Fruit fly (Drosophila melanogaster) whole organism, embryonic: ENCODE results near the gene Grip84.
A peak's percentile ranks its signal among the peaks of the same experiment; 100 is the strongest.

ENCODE experiments used
- Blimp-1 ChIP-seq: fragments of 200-800 bp; sonication (Bioruptor generic); optimal IDR thresholded peaks from 3 replicates; lab custom pipeline; 2018; ENCODE audit warnings: missing biosample characterization, missing genetic modification characterization, mild to moderate bottlenecking, moderate library complexity, missing genetic modification reagents
- BtbVII ChIP-seq: fragments of 200-800 bp; sonication (Bioruptor generic); optimal IDR thresholded peaks from 3 replicates; lab custom pipeline; 2017; ENCODE audit warnings: missing biosample characterization, mild to moderate bottlenecking, missing genetic modification characterization
- CG1024 ChIP-seq: fragments of 200-800 bp; sonication (Bioruptor generic); IDR thresholded peaks from 2 replicates; pipeline ENCODE4 v1.3.6; 2022; ENCODE audit warnings: missing biosample characterization, missing genetic modification characterization
- CG11398 ChIP-seq: fragments of 200-800 bp; sonication (Bioruptor generic); optimal IDR thresholded peaks from 2 replicates; lab custom pipeline; 2016; ENCODE audit warnings: missing biosample characterization, missing genetic modification characterization
- CG12391 ChIP-seq: fragments of 200-800 bp; sonication (Bioruptor generic); optimal IDR thresholded peaks from 3 replicates; lab custom pipeline; 2018; ENCODE audit warnings: missing biosample characterization, mild to moderate bottlenecking, missing genetic modification characterization, moderate library complexity
- CG13894 ChIP-seq: fragments of 200-800 bp; sonication (Bioruptor generic); optimal IDR thresholded peaks from 3 replicates; lab custom pipeline; 2018; ENCODE audit warnings: missing biosample characterization, mild to moderate bottlenecking, missing genetic modification characterization, moderate library complexity
- CG14050 ChIP-seq: fragments of 200-800 bp; sonication (Bioruptor generic); IDR thresholded peaks from 3 replicates; pipeline ENCODE4 v1.3.6; 2022; ENCODE audit warnings: missing biosample characterization, missing genetic modification characterization
- CG2199 ChIP-seq: fragments of 200-800 bp; sonication (Bioruptor generic); IDR thresholded peaks from 3 replicates; pipeline ENCODE4 v1.3.6; 2022; ENCODE audit warnings: missing biosample characterization, missing genetic modification characterization
- CG3847 ChIP-seq: fragments of 200-800 bp; sonication (Bioruptor generic); IDR thresholded peaks from 2 replicates; pipeline ENCODE4 v1.3.6; 2022; ENCODE audit warnings: missing biosample characterization, missing genetic modification characterization
- CG4404 ChIP-seq: fragments of 200-800 bp; sonication (Bioruptor generic); IDR thresholded peaks from 2 replicates; pipeline ENCODE4 v1.3.6; 2022; ENCODE audit warnings: missing biosample characterization, missing genetic modification characterization
- CG4424 ChIP-seq: fragments of 200-800 bp; sonication (Bioruptor generic); optimal IDR thresholded peaks from 3 replicates; lab custom pipeline; 2016; ENCODE audit warnings: missing biosample characterization, missing genetic modification characterization
- CG5245 ChIP-seq: fragments of 200-800 bp; sonication (Bioruptor generic); optimal IDR thresholded peaks from 3 replicates; lab custom pipeline; 2016; ENCODE audit warnings: missing biosample characterization, missing genetic modification characterization
- CG6813 ChIP-seq: fragments of 200-800 bp; sonication (Bioruptor generic); optimal IDR thresholded peaks from 2 replicates; lab custom pipeline; 2017; ENCODE audit warnings: missing biosample characterization, missing genetic modification characterization, mild to moderate bottlenecking, moderate library complexity, missing genetic modification reagents
- CG7745 ChIP-seq: fragments of 200-800 bp; sonication (Bioruptor generic); optimal IDR thresholded peaks from 2 replicates; lab custom pipeline; 2018; ENCODE audit warnings: missing biosample characterization, mild to moderate bottlenecking, missing genetic modification characterization, moderate library complexity
- CG8765 ChIP-seq: fragments of 200-800 bp; sonication (Bioruptor generic); IDR thresholded peaks from 2 replicates; pipeline ENCODE4 v1.3.6; 2022; ENCODE audit warnings: missing biosample characterization, missing genetic modification characterization
- CG9876 ChIP-seq: fragments of 200-800 bp; sonication (Bioruptor generic); optimal IDR thresholded peaks from 2 replicates; lab custom pipeline; 2016; ENCODE audit warnings: missing biosample characterization, missing genetic modification characterization
- CG9932 ChIP-seq: fragments of 200-800 bp; sonication (Bioruptor generic); IDR thresholded peaks from 2 replicates; pipeline ENCODE4 v1.3.6; 2022; ENCODE audit warnings: missing biosample characterization, missing genetic modification characterization
- CrebB ChIP-seq: fragments of 200-800 bp; sonication (Bioruptor generic); optimal IDR thresholded peaks from 3 replicates; lab custom pipeline; 2018; ENCODE audit warnings: missing biosample characterization, mild to moderate bottlenecking, missing genetic modification characterization
- D19B ChIP-seq: fragments of 200-800 bp; sonication (Bioruptor generic); optimal IDR thresholded peaks from 2 replicates; lab custom pipeline; 2017; ENCODE audit warnings: missing biosample characterization, mild to moderate bottlenecking, missing genetic modification characterization
- Dll ChIP-seq: fragments of 200-800 bp; sonication (Bioruptor generic); IDR thresholded peaks from 4 replicates; pipeline ENCODE4 v1.3.6; 2022; ENCODE audit warnings: missing biosample characterization, missing genetic modification characterization; ENCODE audit not compliant: partially characterized antibody
- Dp ChIP-seq: fragments of 200-800 bp; sonication (Bioruptor generic); optimal IDR thresholded peaks from 2 replicates; lab custom pipeline; 2018; ENCODE audit warnings: missing biosample characterization, mild to moderate bottlenecking, missing genetic modification characterization, moderate library complexity
- Hmr ChIP-seq: fragments of 200-800 bp; sonication (Bioruptor generic); optimal IDR thresholded peaks from 3 replicates; lab custom pipeline; 2017; ENCODE audit warnings: mild to moderate bottlenecking, missing biosample characterization, missing genetic modification reagents, missing genetic modification characterization
- Mad ChIP-seq: fragments of 200-800 bp; sonication (Bioruptor generic); optimal IDR thresholded peaks from 2 replicates; lab custom pipeline; 2016; ENCODE audit warnings: missing biosample characterization, missing genetic modification characterization
- Myb ChIP-seq: fragments of 200-800 bp; sonication (Bioruptor generic); optimal IDR thresholded peaks from 2 replicates; lab custom pipeline; 2016; ENCODE audit warnings: missing biosample characterization, missing genetic modification characterization
- Ptx1 ChIP-seq: fragments of 200-800 bp; sonication (Bioruptor generic); IDR thresholded peaks from 2 replicates; pipeline ENCODE4 v1.3.6; 2022; ENCODE audit warnings: missing biosample characterization, missing genetic modification characterization
- Tbp ChIP-seq: fragments of >200 bp; optimal IDR thresholded peaks from 2 replicates; lab custom pipeline; 2018; ENCODE audit warnings: missing biosample characterization, missing genetic modification characterization
- aop ChIP-seq: fragments of 200-800 bp; sonication (Bioruptor generic); IDR thresholded peaks from 2 replicates; pipeline ENCODE4 v1.3.6; 2022; ENCODE audit warnings: missing biosample characterization, missing genetic modification characterization
- br ChIP-seq: fragments of >200 bp; optimal IDR thresholded peaks from 2 replicates; lab custom pipeline; 2017
- btn ChIP-seq: fragments of 200-800 bp; sonication (Bioruptor generic); optimal IDR thresholded peaks from 2 replicates; lab custom pipeline; 2016; ENCODE audit warnings: missing biosample characterization, missing genetic modification characterization
- ci ChIP-seq: fragments of 200-800 bp; sonication (Bioruptor generic); IDR thresholded peaks from 3 replicates; pipeline ENCODE4 v1.3.6; 2022; ENCODE audit warnings: missing biosample characterization, missing genetic modification characterization
- dysf ChIP-seq: fragments of 200-800 bp; sonication (Bioruptor generic); IDR thresholded peaks from 3 replicates; pipeline ENCODE4 v1.3.6; 2022; ENCODE audit warnings: missing biosample characterization, missing genetic modification characterization
- fd64A ChIP-seq: fragments of 200-800 bp; sonication (Bioruptor generic); optimal IDR thresholded peaks from 3 replicates; lab custom pipeline; 2018; ENCODE audit warnings: missing biosample characterization, mild to moderate bottlenecking, missing genetic modification characterization
- gem ChIP-seq: fragments of 200-800 bp; sonication (Bioruptor generic); optimal IDR thresholded peaks from 2 replicates; lab custom pipeline; 2019; ENCODE audit warnings: missing biosample characterization, mild to moderate bottlenecking, missing genetic modification characterization, moderate library complexity
- grau ChIP-seq: fragments of 200-800 bp; optimal IDR thresholded peaks from 3 replicates; lab custom pipeline; 2019; ENCODE audit warnings: missing biosample characterization, mild to moderate bottlenecking, missing genetic modification characterization, moderate library complexity
- gt ChIP-seq: fragments of 200-800 bp; sonication (Bioruptor generic); IDR thresholded peaks from 2 replicates; pipeline ENCODE4 v1.3.6; 2022; ENCODE audit warnings: missing biosample characterization, missing genetic modification characterization
- h ChIP-seq: fragments of >200 bp; optimal IDR thresholded peaks from 2 replicates; lab custom pipeline; 2017
- ham ChIP-seq: fragments of 200-800 bp; sonication (Bioruptor generic); IDR thresholded peaks from 2 replicates; pipeline ENCODE4 v1.3.6; 2022; ENCODE audit warnings: missing biosample characterization, missing genetic modification characterization
- hkb ChIP-seq, 2 experiments: fragments of 200-800 bp in 1 of 2; fragments of >200 bp in 1 of 2; sonication (Bioruptor generic) in 1 of 2; IDR thresholded peaks in 1 of 2; optimal IDR thresholded peaks in 1 of 2; 2 replicates each; pipeline versions ENCODE4 v1.3.6 to Lab custom; 2017 to 2022; ENCODE audit warnings: missing biosample characterization in 1 of 2, missing genetic modification characterization in 1 of 2
- kah ChIP-seq: fragments of 200-800 bp; sonication (Bioruptor generic); optimal IDR thresholded peaks from 2 replicates; lab custom pipeline; 2018; ENCODE audit warnings: missing biosample characterization, mild to moderate bottlenecking, missing genetic modification characterization
- ken ChIP-seq: fragments of 200-800 bp; sonication (Bioruptor generic); IDR thresholded peaks from 3 replicates; pipeline ENCODE4 v1.3.6; 2022; ENCODE audit warnings: missing biosample characterization, missing genetic modification characterization
- knrl ChIP-seq: fragments of 200-800 bp; sonication (Bioruptor generic); IDR thresholded peaks from 3 replicates; pipeline ENCODE4 v1.3.6; 2022; ENCODE audit warnings: missing biosample characterization, missing genetic modification characterization; ENCODE audit not compliant: partially characterized antibody
- luna ChIP-seq: fragments of 200-800 bp; sonication (Bioruptor generic); optimal IDR thresholded peaks from 2 replicates; lab custom pipeline; 2016; ENCODE audit warnings: missing biosample characterization, missing genetic modification characterization
- pan ChIP-seq, 4 experiments: fragments of >200 bp in 3 of 4; fragments of 200-800 bp in 1 of 4; sonication (Bioruptor generic) in 1 of 4; optimal IDR thresholded peaks in 3 of 4; IDR thresholded peaks in 1 of 4; 2 replicates each; pipeline versions ENCODE4 v1.3.6 to Lab custom; 2017 to 2022; ENCODE audit warnings: missing biosample characterization in 2 of 4, missing genetic modification characterization in 2 of 4, mixed read lengths in 1 of 4
- pnt ChIP-seq: fragments of 200-800 bp; sonication (Bioruptor generic); optimal IDR thresholded peaks from 3 replicates; lab custom pipeline; 2016; ENCODE audit warnings: missing biosample characterization, missing genetic modification characterization
- psq ChIP-seq: fragments of 200-800 bp; sonication (Bioruptor generic); optimal IDR thresholded peaks from 2 replicates; lab custom pipeline; 2017; ENCODE audit warnings: missing biosample characterization, missing genetic modification characterization
- schlank ChIP-seq: fragments of 200-800 bp; sonication (Bioruptor generic); optimal IDR thresholded peaks from 2 replicates; lab custom pipeline; 2018; ENCODE audit warnings: missing biosample characterization, mild to moderate bottlenecking, missing genetic modification characterization
- scrt ChIP-seq: fragments of 200-800 bp; sonication (Bioruptor generic); optimal IDR thresholded peaks from 2 replicates; lab custom pipeline; 2018; ENCODE audit warnings: missing biosample characterization, mild to moderate bottlenecking, missing genetic modification characterization, moderate library complexity
- sim ChIP-seq: fragments of 200-800 bp; sonication (Bioruptor generic); IDR thresholded peaks from 2 replicates; pipeline ENCODE4 v1.3.6; 2022; ENCODE audit warnings: missing biosample characterization, missing genetic modification characterization
- sqz ChIP-seq: fragments of 200-800 bp; sonication (Bioruptor generic); optimal IDR thresholded peaks from 3 replicates; lab custom pipeline; 2018; ENCODE audit warnings: missing biosample characterization, mild to moderate bottlenecking, missing genetic modification characterization
- sr ChIP-seq: fragments of 200-800 bp; sonication (Bioruptor generic); IDR thresholded peaks from 3 replicates; pipeline ENCODE4 v1.3.6; 2022; ENCODE audit warnings: missing biosample characterization, missing genetic modification characterization
- vvl ChIP-seq: fragments of 200-800 bp; sonication (Bioruptor generic); IDR thresholded peaks from 2 replicates; pipeline ENCODE4 v1.3.6; 2022; ENCODE audit warnings: missing biosample characterization, missing genetic modification characterization

Gene Grip84

DNA sequence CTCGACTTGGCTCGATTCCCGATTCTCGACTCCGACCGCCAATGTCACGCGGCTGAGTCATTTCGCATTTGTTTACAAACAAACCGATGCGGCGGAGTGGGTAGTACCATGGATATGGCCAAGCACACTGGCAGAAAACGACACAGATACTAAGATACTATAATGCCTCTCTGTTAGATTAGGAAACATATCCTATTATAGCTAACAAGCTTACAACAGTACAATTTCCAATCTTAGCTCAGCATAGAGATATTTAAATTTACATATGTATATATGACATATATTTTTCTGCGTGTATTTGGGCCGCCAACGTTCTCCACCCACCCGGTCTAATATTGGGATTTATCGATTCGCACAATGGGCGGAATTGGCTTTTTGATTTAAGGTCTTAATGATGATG is 38.4 kb upstream of the Grip84 start (continued):
- TF ChIP-seq Myb (GFP tag; lab: Kevin White, UChicago) = peak; percentile 19
- peak; percentile 39; the same call in 1 of the 2 replicates for TF ChIP-seq CG8765 (GFP tag; lab: Robert Waterston, UW)
- peak; percentile 77 for TF ChIP-seq schlank (tag; lab: Kevin White, UChicago)
- peak; percentile 69 for TF ChIP-seq CG12391 (tag; lab: Kevin White, UChicago)
- TF ChIP-seq CG2199 (GFP tag; lab: Robert Waterston, UW) = no peak
- TF ChIP-seq h = no peak
- peak; percentile 91 for TF ChIP-seq vvl (GFP tag; lab: Robert Waterston, UW)
- TF ChIP-seq CG9876 (GFP tag; lab: Kevin White, UChicago) = no peak
- TF ChIP-seq knrl = no peak
- no peak for TF ChIP-seq br (lab: Kevin White, UChicago)
- peak; percentile 61 for TF ChIP-seq BtbVII
- no peak for TF ChIP-seq CG11398 (GFP tag; lab: Kevin White, UChicago)
- peak; percentile 40 for TF ChIP-seq Mad
- TF ChIP-seq kah (GFP tag; lab: Kevin White, UChicago) = peak; percentile 14
- TF ChIP-seq Hmr (GFP tag; lab: Kevin White, UChicago) = peak; percentile 83
- no peak for TF ChIP-seq Dll (GFP tag; lab: Robert Waterston, UW)
- peak; percentile 54 for TF ChIP-seq CG4404
- TF ChIP-seq hkb (optimal IDR thresholded peaks at IDR 0.05; lab: Kevin White, UChicago) = no peak
- TF ChIP-seq hkb (GFP tag; IDR thresholded peaks at IDR 0.05; lab: Robert Waterston, UW) = peak; percentile 88
- TF ChIP-seq sqz = peak; percentile 5
- TF ChIP-seq pan (optimal IDR thresholded peaks at IDR 0.05; lab: Kevin White, UChicago) = no peak
- TF ChIP-seq pan (GFP tag; optimal IDR thresholded peaks at IDR 0.05 in 1 of 2, IDR thresholded peaks at IDR 0.05 in 1 of 2) = peak in 1 of 2 experiments; percentile 83
- peak; percentile 82 for TF ChIP-seq Ptx1 (GFP tag; lab: Robert Waterston, UW)
- TF ChIP-seq ci (GFP tag; lab: Robert Waterston, UW) = peak; percentile 80
- TF ChIP-seq CG5245 (GFP tag; lab: Kevin White, UChicago) = peak; percentile 59
- no peak for TF ChIP-seq Tbp (GFP tag; lab: Kevin White, UChicago)
- TF ChIP-seq D19B = peak; percentile 43
- peak; percentile 71 for TF ChIP-seq ken (GFP tag; lab: Robert Waterston, UW)
- TF ChIP-seq CG3847 = peak; percentile 74
- no peak for TF ChIP-seq psq (GFP tag; lab: Kevin White, UChicago)
- TF ChIP-seq scrt = peak; percentile 58
- TF ChIP-seq CG9932 (GFP tag; lab: Robert Waterston, UW) = peak; percentile 92
- no peak for TF ChIP-seq Dp (GFP tag; lab: Kevin White, UChicago)
- peak; percentile 35; the same call in 1 of the 2 replicates for TF ChIP-seq gt (GFP tag; lab: Robert Waterston, UW)
- peak; percentile 70 for TF ChIP-seq Blimp-1 (GFP tag; lab: Kevin White, UChicago)
- no peak for TF ChIP-seq btn (GFP tag; lab: Kevin White, UChicago)
- peak; percentile 72 for TF ChIP-seq CG14050
- TF ChIP-seq ham (GFP tag; lab: Robert Waterston, UW) = 0 out of 2 replicates have a peak, but pooled peaks have one; percentile 14
- TF ChIP-seq gem (tag; lab: Kevin White, UChicago) = peak; percentile 80
- no peak for TF ChIP-seq CG7745 (tag; lab: Kevin White, UChicago)
- peak; percentile 59 for TF ChIP-seq CG13894 (tag; lab: Kevin White, UChicago)
- no peak for TF ChIP-seq luna (GFP tag; lab: Kevin White, UChicago)
- TF ChIP-seq CrebB (tag; lab: Kevin White, UChicago) = peak; percentile 52
- peak; percentile 72; the same call in 2 of the 3 replicates for TF ChIP-seq sr (GFP tag; lab: Robert Waterston, UW)
- TF ChIP-seq CG4424 (GFP tag; lab: Kevin White, UChicago) = peak; percentile 77
- TF ChIP-seq fd64A (GFP tag; lab: Kevin White, UChicago) = no peak
- peak; percentile 74 for TF ChIP-seq CG6813
- TF ChIP-seq grau (tag; lab: Kevin White, UChicago) = peak; percentile 78
- TF ChIP-seq aop (GFP tag; lab: Robert Waterston, UW) = peak; percentile 52; the same call in 1 of the 2 replicates
- peak; percentile 27; the same call in 1 of the 2 replicates for TF ChIP-seq sim (GFP tag; lab: Robert Waterston, UW)
- peak; percentile 43 for TF ChIP-seq pnt (GFP tag; lab: Kevin White, UChicago)
- peak; percentile 46; the same call in 1 of the 2 replicates for TF ChIP-seq CG1024 (GFP tag; lab: Robert Waterston, UW)
- TF ChIP-seq dysf = peak; percentile 86
